Worm (Caenorhabditis elegans): ENCODE measurements around the gene R02D3.8.
A peak's percentile ranks its signal among the peaks of the same experiment; 100 is the strongest.

R02D3.8 gene

DNA sequence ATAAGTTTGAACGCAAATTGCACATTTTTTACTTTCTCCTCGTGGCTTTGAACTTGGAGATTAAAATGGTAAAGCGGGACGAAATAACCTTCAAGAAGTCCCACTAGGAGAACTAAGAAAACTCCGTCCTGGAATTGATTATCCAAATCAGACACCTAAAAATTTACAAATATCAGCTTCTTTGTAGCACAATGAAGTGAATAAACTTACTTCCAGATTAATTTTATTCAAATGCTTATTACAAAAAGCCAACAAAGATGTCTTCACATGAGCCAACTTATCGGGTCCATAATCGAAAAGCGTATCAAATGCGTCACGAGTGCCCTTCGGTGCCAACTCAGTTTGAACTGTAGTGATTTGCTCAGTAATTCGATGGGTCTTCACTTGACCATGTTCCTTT is 5.5 kb upstream of the R02D3.8 start:
- no peak for TF ChIP-seq snpc-1.1 (tag; optimal IDR thresholded peaks at IDR 0.05; ENCODE audit: insufficient read depth)
- no peak for TF ChIP-seq snpc-4 (GFP tag; optimal IDR thresholded peaks at IDR 0.05)
- TF ChIP-seq snpc-4 (tag; optimal IDR thresholded peaks at IDR 0.05) = no peak
- TF ChIP-seq mel-28 (tag; optimal IDR thresholded peaks at IDR 0.05; ENCODE audit: borderline replicate concordance) = no peak
- no peak for TF ChIP-seq F55B11.4 (tag; optimal IDR thresholded peaks at IDR 0.05; ENCODE audit: borderline replicate concordance, insufficient read depth)
- no peak for TF ChIP-seq lsl-1 (GFP tag; optimal IDR thresholded peaks at IDR 0.05)
- TF ChIP-seq nfyb-1 (GFP tag; IDR thresholded peaks at IDR 0.05) = no peak
- no peak for TF ChIP-seq nhr-179 (tag; optimal IDR thresholded peaks at IDR 0.05)
- no peak for TF ChIP-seq F23B12.7 (tag; optimal IDR thresholded peaks at IDR 0.05; ENCODE audit: insufficient read depth)
- TF ChIP-seq lin-35 (GFP tag; optimal IDR thresholded peaks at IDR 0.05) = no peak
- no peak for TF ChIP-seq let-607 (tag; optimal IDR thresholded peaks at IDR 0.05)
- TF ChIP-seq ztf-25 (GFP tag; IDR thresholded peaks at IDR 0.05) = no peak
- TF ChIP-seq attf-5 (GFP tag; optimal IDR thresholded peaks at IDR 0.05) = no peak
- no peak for TF ChIP-seq dpff-1 (tag; optimal IDR thresholded peaks at IDR 0.05)
- no peak for TF ChIP-seq Y67H2A.10 (GFP tag; conservative IDR thresholded peaks at IDR 0.05)
- TF ChIP-seq cebp-1 (GFP tag; IDR thresholded peaks at IDR 0.05) = no peak
- no peak for TF ChIP-seq cebp-1 (tag; optimal IDR thresholded peaks at IDR 0.05)
- TF ChIP-seq tbp1 (GFP tag; optimal IDR thresholded peaks at IDR 0.05) = no peak
- TF ChIP-seq xnd-1 (tag; optimal IDR thresholded peaks at IDR 0.05) = no peak
- TF ChIP-seq atf-7 (tag; optimal IDR thresholded peaks at IDR 0.05) = no peak

DNA sequence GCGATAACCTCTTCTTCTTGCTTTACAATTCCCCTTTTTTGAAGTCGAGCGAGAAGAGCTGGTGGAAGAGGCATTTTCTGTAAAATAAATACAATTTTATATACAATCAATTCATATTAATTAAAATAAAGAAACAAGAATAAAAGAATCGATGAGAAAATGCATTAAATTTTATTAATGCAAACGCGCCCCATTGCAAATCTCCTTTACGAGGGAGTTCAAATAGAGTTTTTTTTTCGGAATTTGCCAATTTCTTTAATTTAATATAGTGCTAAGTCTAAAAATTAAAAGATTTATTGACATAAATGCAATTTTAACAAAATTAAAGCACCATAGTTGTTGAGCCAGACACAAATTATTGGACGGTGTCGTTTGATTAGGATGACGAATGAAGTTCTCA is 4.6 kb upstream of the R02D3.8 start, which contains the start of gene pqbp-1.1:
Gene pqbp-1.1, minus strand, starts transcription at position 77 of the 400 bp plus-strand sequence.
- TF ChIP-seq nhr-179 (tag; optimal IDR thresholded peaks at IDR 0.05) (no peak), efl-1 (GFP tag; optimal IDR thresholded peaks at IDR 0.05) (peak; percentile 55), snpc-4 (GFP tag; optimal IDR thresholded peaks at IDR 0.05) (no peak), snpc-4 (tag; optimal IDR thresholded peaks at IDR 0.05) (no peak), lin-54 (GFP tag; optimal IDR thresholded peaks at IDR 0.05) (peak; percentile 79), ama-1 (optimal IDR thresholded peaks at IDR 0.05) (no peak), ama-1 (GFP tag; optimal IDR thresholded peaks at IDR 0.05) (peak in 1 of 2 experiments; percentile 19), lin-35 (GFP tag; optimal IDR thresholded peaks at IDR 0.05) (peak in 1 of 3 experiments; percentile 90), mcd-1 (GFP tag; IDR thresholded peaks at IDR 0.05) (peak; percentile 88), lin-40 (tag; optimal IDR thresholded peaks at IDR 0.05) (peak; percentile 32)

DNA sequence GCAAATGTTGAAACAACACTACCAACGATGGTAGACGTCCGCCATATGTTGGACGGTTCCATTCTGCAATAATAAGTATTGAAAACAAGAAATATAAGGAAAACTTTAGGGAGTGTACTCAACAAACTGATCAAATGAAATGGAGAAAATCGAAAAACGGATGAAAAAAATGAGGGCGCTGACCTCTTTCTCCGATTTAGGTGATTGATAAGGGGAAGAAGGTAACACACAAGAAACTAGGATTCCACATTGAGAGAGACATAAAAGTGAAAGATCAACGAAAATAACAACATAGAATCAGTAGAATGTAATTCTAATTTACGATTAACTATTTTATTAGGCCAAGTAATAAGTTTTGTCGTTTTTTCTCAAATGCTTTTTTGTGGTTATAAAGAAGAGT is 2.1 kb upstream of the R02D3.8 start, which contains the start of gene dpy-9:
Gene dpy-9, minus strand, starts transcription at position 63 of the 400 bp plus-strand sequence.
- TF ChIP-seq ceh-91 (GFP tag; IDR thresholded peaks at IDR 0.05) (no peak), ama-1 (optimal IDR thresholded peaks at IDR 0.05) (no peak), ama-1 (GFP tag; optimal IDR thresholded peaks at IDR 0.05) (no peak)

DNA sequence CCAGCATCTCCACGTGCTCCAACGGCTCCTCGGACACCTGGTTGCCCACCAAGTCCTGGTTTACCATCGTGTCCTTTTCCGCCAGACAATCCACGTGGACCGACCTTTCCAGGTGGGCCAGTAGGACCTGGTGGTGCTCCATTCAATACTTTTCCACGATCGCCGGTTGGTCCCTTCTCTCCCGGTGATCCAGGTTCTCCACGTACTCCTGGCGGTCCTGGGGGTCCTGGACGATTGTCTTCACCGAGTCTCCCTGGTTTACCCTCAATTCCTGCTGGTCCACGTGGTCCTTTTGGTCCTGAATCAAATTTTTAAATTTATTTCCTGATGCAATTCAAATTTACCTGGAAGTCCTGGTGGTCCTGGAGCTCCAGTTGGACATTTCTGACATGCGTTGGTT is 1.4 kb upstream of the R02D3.8 start:
- TF ChIP-seq zfh-2 (GFP tag; conservative IDR thresholded peaks at IDR 0.05) (peak; percentile 56), ztf-18 (tag; optimal IDR thresholded peaks at IDR 0.05) (no peak)

DNA sequence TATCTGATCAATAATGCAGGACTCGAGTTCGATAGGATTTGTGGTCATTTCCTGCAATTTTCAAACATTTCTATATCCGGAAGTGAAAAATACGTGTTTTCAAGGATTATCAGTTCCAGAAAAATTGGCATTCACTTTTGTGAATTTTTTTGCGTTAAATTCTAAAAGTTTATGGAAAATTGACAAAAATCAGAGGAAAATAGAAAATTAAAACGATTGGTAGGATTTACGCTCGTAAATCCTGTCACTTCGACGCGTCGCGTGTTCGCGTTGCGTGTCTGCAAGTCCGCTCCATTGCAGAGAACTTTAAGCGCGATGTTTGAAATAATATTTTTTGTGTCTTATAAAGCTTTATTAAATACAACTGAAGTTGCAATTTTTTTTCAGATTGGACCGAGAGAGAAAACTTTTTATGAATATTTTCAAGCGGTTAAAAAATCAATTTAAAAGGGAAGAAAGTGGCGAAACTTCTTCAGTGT is 1.6 kb downstream of the R02D3.8 start, which contains the start of gene rcat-1:
Gene rcat-1, minus strand, starts transcription at position 51 of the 479 bp plus-strand sequence.
- TF ChIP-seq mel-28 (tag; optimal IDR thresholded peaks at IDR 0.05; ENCODE audit: borderline replicate concordance) (no peak), tbp1 (GFP tag; optimal IDR thresholded peaks at IDR 0.05) (peak; percentile 3), nfya-2 (GFP tag; IDR thresholded peaks at IDR 0.05) (no peak), snpc-4 (GFP tag; optimal IDR thresholded peaks at IDR 0.05) (no peak), snpc-4 (tag; optimal IDR thresholded peaks at IDR 0.05) (peak in 1 of 4 experiments; percentile 45), ceh-27 (GFP tag; optimal IDR thresholded peaks at IDR 0.05) (peak; percentile 30), rec-8 (tag; optimal IDR thresholded peaks at IDR 0.05) (no peak), Y67H2A.10 (GFP tag; conservative IDR thresholded peaks at IDR 0.05) (no peak; the same call in 1 of the 2 replicates), repo-1 (tag; optimal IDR thresholded peaks at IDR 0.05) (no peak), let-607 (tag; optimal IDR thresholded peaks at IDR 0.05) (no peak), F23B12.7 (tag; optimal IDR thresholded peaks at IDR 0.05; ENCODE audit: insufficient read depth) (peak; percentile 48), lsl-1 (GFP tag; optimal IDR thresholded peaks at IDR 0.05) (no peak), sea-2 (GFP tag; IDR thresholded peaks at IDR 0.05) (no peak), madf-3 (GFP tag; IDR thresholded peaks at IDR 0.05) (peak; percentile 99), ceh-91 (GFP tag; IDR thresholded peaks at IDR 0.05) (0 out of 2 replicates have a peak, but pooled peaks have one; percentile 44), B0336.3 (GFP tag; IDR thresholded peaks at IDR 0.05) (no peak), T26A5.8 (tag; optimal IDR thresholded peaks at IDR 0.05) (no peak), attf-5 (GFP tag; optimal IDR thresholded peaks at IDR 0.05) (peak; percentile 77), rpc-1 (optimal IDR thresholded peaks at IDR 0.05) (no peak), rpc-1 (tag; optimal IDR thresholded peaks at IDR 0.05) (no peak), F39B2.1 (GFP tag; IDR thresholded peaks at IDR 0.05) (no peak)
